Fruit fly (Drosophila melanogaster) whole organism, embryonic: ENCODE measurements around the gene CG32106.

Experiments
- Aef1 ChIP-seq: fragments of 200-800 bp; sonication (Bioruptor generic); IDR thresholded peaks from 3 replicates; pipeline ENCODE4 v1.3.6; 2022; ENCODE audit warnings: missing biosample characterization, missing genetic modification characterization
- Antp ChIP-seq: fragments of 200-800 bp; sonication (Bioruptor generic); optimal IDR thresholded peaks from 3 replicates; lab custom pipeline; 2016; ENCODE audit warnings: missing biosample characterization, missing genetic modification characterization
- CG10209 ChIP-seq: fragments of 200-800 bp; sonication (Bioruptor generic); optimal IDR thresholded peaks from 3 replicates; lab custom pipeline; 2017; ENCODE audit warnings: missing biosample characterization, mild to moderate bottlenecking, missing genetic modification characterization, missing genetic modification reagents
- CG10565 ChIP-seq: fragments of 200-800 bp; sonication (Bioruptor generic); optimal IDR thresholded peaks from 3 replicates; lab custom pipeline; 2016; ENCODE audit warnings: missing biosample characterization, mild to moderate bottlenecking, missing genetic modification characterization
- CG12071 ChIP-seq: fragments of 200-800 bp; sonication (Bioruptor generic); optimal IDR thresholded peaks from 3 replicates; lab custom pipeline; 2018; ENCODE audit warnings: missing biosample characterization, mild to moderate bottlenecking, missing genetic modification characterization
- CG12659 ChIP-seq: fragments of 200-800 bp; sonication (Bioruptor generic); optimal IDR thresholded peaks from 3 replicates; lab custom pipeline; 2017; ENCODE audit warnings: mild to moderate bottlenecking, missing biosample characterization, missing genetic modification reagents, missing genetic modification characterization
- CG13123 ChIP-seq: fragments of 200-800 bp; sonication (Bioruptor generic); optimal IDR thresholded peaks from 2 replicates; lab custom pipeline; 2016; ENCODE audit warnings: missing biosample characterization, missing genetic modification characterization
- CG14860 ChIP-seq: fragments of 200-800 bp; sonication (Bioruptor generic); IDR thresholded peaks from 3 replicates; pipeline ENCODE4 v1.3.6; 2022; ENCODE audit warnings: missing biosample characterization, missing genetic modification characterization; ENCODE audit not compliant: partially characterized antibody
- CG16779 ChIP-seq: fragments of 200-800 bp; sonication (Bioruptor generic); IDR thresholded peaks from 2 replicates; pipeline ENCODE4 v1.3.6; 2022; ENCODE audit warnings: missing biosample characterization, missing genetic modification characterization
- CG16813 ChIP-seq: fragments of 200-800 bp; sonication (Bioruptor generic); IDR thresholded peaks from 3 replicates; pipeline ENCODE4 v1.3.6; 2022; ENCODE audit warnings: missing biosample characterization, missing genetic modification characterization; ENCODE audit not compliant: partially characterized antibody
- CG17385 ChIP-seq: fragments of 200-800 bp; sonication (Bioruptor generic); optimal IDR thresholded peaks from 3 replicates; lab custom pipeline; 2018; ENCODE audit warnings: missing biosample characterization, mild to moderate bottlenecking, missing genetic modification characterization
- CG1792 ChIP-seq: fragments of 200-800 bp; sonication (Bioruptor generic); optimal IDR thresholded peaks from 2 replicates; lab custom pipeline; 2016; ENCODE audit warnings: missing biosample characterization, missing genetic modification characterization
- CG1832 ChIP-seq: fragments of 200-800 bp; sonication (Bioruptor generic); optimal IDR thresholded peaks from 2 replicates; lab custom pipeline; 2017; ENCODE audit warnings: missing biosample characterization, mild to moderate bottlenecking, missing genetic modification characterization, inconsistent platforms
- CG18764 ChIP-seq: fragments of 200-800 bp; sonication (Bioruptor generic); optimal IDR thresholded peaks from 3 replicates; lab custom pipeline; 2016; ENCODE audit warnings: missing biosample characterization, missing genetic modification characterization
- CG2889 ChIP-seq: fragments of 200-800 bp; sonication (Bioruptor generic); IDR thresholded peaks from 3 replicates; pipeline ENCODE4 v1.3.6; 2022; ENCODE audit warnings: missing biosample characterization, missing genetic modification characterization
- CG31365 ChIP-seq: fragments of 200-800 bp; sonication (Bioruptor generic); optimal IDR thresholded peaks from 2 replicates; lab custom pipeline; 2018; ENCODE audit warnings: missing biosample characterization, mild to moderate bottlenecking, missing genetic modification characterization
- CG31441 ChIP-seq: fragments of 200-800 bp; sonication (Bioruptor generic); IDR thresholded peaks from 2 replicates; pipeline ENCODE4 v1.3.6; 2022; ENCODE audit warnings: missing biosample characterization, missing genetic modification characterization
- CG3163 ChIP-seq: fragments of 200-800 bp; sonication (Bioruptor generic); optimal IDR thresholded peaks from 3 replicates; lab custom pipeline; 2016; ENCODE audit warnings: missing biosample characterization, missing genetic modification characterization
- CG4360 ChIP-seq: fragments of 200-800 bp; sonication (Bioruptor generic); IDR thresholded peaks from 2 replicates; pipeline ENCODE4 v1.3.6; 2022; ENCODE audit warnings: missing biosample characterization, missing genetic modification characterization
- CG6854 ChIP-seq: fragments of 200-800 bp; sonication (Bioruptor generic); optimal IDR thresholded peaks from 3 replicates; lab custom pipeline; 2017; ENCODE audit warnings: missing biosample characterization, mild to moderate bottlenecking, missing genetic modification characterization
- CG9876 ChIP-seq: fragments of 200-800 bp; sonication (Bioruptor generic); optimal IDR thresholded peaks from 2 replicates; lab custom pipeline; 2016; ENCODE audit warnings: missing biosample characterization, missing genetic modification characterization
- Dip2 ChIP-seq: fragments of 200-800 bp; sonication (Bioruptor generic); IDR thresholded peaks from 2 replicates; pipeline ENCODE4 v1.3.6; 2022; ENCODE audit warnings: missing biosample characterization, missing genetic modification characterization
- Gug ChIP-seq: fragments of 200-800 bp; sonication (Bioruptor generic); IDR thresholded peaks from 4 replicates; pipeline ENCODE4 v1.3.6; 2022; ENCODE audit warnings: missing biosample characterization, missing genetic modification characterization
- H15 ChIP-seq: fragments of 200-800 bp; sonication (Bioruptor generic); IDR thresholded peaks from 3 replicates; pipeline ENCODE4 v1.3.6; 2022; ENCODE audit warnings: missing biosample characterization, missing genetic modification characterization
- Hmr ChIP-seq: fragments of 200-800 bp; sonication (Bioruptor generic); optimal IDR thresholded peaks from 3 replicates; lab custom pipeline; 2017; ENCODE audit warnings: mild to moderate bottlenecking, missing biosample characterization, missing genetic modification reagents, missing genetic modification characterization
- Hr51 ChIP-seq, 2 experiments: fragments of 200-800 bp; sonication (Bioruptor generic); optimal IDR thresholded peaks; 2 replicates in 1 of 2; 3 replicates in 1 of 2; lab custom pipeline; 2016 to 2018; ENCODE audit warnings: missing biosample characterization in 2 of 2, missing genetic modification characterization in 2 of 2, mild to moderate bottlenecking in 1 of 2, moderate library complexity in 1 of 2
- MBD-R2 ChIP-seq: fragments of 200-800 bp; sonication (Bioruptor generic); IDR thresholded peaks from 2 replicates; pipeline ENCODE4 v1.3.6; 2022; ENCODE audit warnings: missing biosample characterization, missing genetic modification characterization
- Mad ChIP-seq: fragments of 200-800 bp; sonication (Bioruptor generic); optimal IDR thresholded peaks from 2 replicates; lab custom pipeline; 2016; ENCODE audit warnings: missing biosample characterization, missing genetic modification characterization
- Max ChIP-seq: fragments of 200-800 bp; sonication (Bioruptor generic); optimal IDR thresholded peaks from 2 replicates; lab custom pipeline; 2016; ENCODE audit warnings: missing biosample characterization, mild to moderate bottlenecking, missing genetic modification characterization
- Vsx1 ChIP-seq: fragments of 200-800 bp; sonication (Bioruptor generic); optimal IDR thresholded peaks from 2 replicates; lab custom pipeline; 2017; ENCODE audit warnings: missing biosample characterization, mild to moderate bottlenecking, missing genetic modification characterization, missing genetic modification reagents
- btn ChIP-seq: fragments of 200-800 bp; sonication (Bioruptor generic); optimal IDR thresholded peaks from 2 replicates; lab custom pipeline; 2016; ENCODE audit warnings: missing biosample characterization, missing genetic modification characterization
- caup ChIP-seq: fragments of 200-800 bp; sonication (Bioruptor generic); optimal IDR thresholded peaks from 3 replicates; lab custom pipeline; 2017; ENCODE audit warnings: missing biosample characterization, mild to moderate bottlenecking, missing genetic modification characterization, moderate library complexity; ENCODE audit not compliant: severe bottlenecking
- crc ChIP-seq: fragments of 200-800 bp; sonication (Bioruptor generic); optimal IDR thresholded peaks from 2 replicates; lab custom pipeline; 2016; ENCODE audit warnings: missing biosample characterization, missing genetic modification characterization
- en ChIP-seq: fragments of 200-800 bp; sonication (Bioruptor generic); optimal IDR thresholded peaks from 2 replicates; lab custom pipeline; 2016; ENCODE audit warnings: missing biosample characterization, missing genetic modification characterization
- esg ChIP-seq: fragments of 200-800 bp; sonication (Bioruptor generic); conservative IDR thresholded peaks from 2 replicates; pipeline ENCODE4 v1.3.6; 2022; ENCODE audit warnings: missing biosample characterization, missing genetic modification characterization
- grau ChIP-seq: fragments of 200-800 bp; optimal IDR thresholded peaks from 3 replicates; lab custom pipeline; 2019; ENCODE audit warnings: missing biosample characterization, mild to moderate bottlenecking, missing genetic modification characterization, moderate library complexity
- gt ChIP-seq: fragments of 200-800 bp; sonication (Bioruptor generic); IDR thresholded peaks from 2 replicates; pipeline ENCODE4 v1.3.6; 2022; ENCODE audit warnings: missing biosample characterization, missing genetic modification characterization
- jumu ChIP-seq: fragments of 200-800 bp; sonication (Bioruptor generic); optimal IDR thresholded peaks from 3 replicates; lab custom pipeline; 2016; ENCODE audit warnings: missing biosample characterization, missing genetic modification characterization
- lmd ChIP-seq: fragments of 200-800 bp; sonication (Bioruptor generic); IDR thresholded peaks from 2 replicates; pipeline ENCODE4 v1.3.6; 2022; ENCODE audit warnings: missing biosample characterization, missing genetic modification characterization
- nom ChIP-seq: fragments of 200-800 bp; sonication (Bioruptor generic); optimal IDR thresholded peaks from 2 replicates; lab custom pipeline; 2017; ENCODE audit warnings: missing biosample characterization, missing genetic modification characterization, mild to moderate bottlenecking, moderate library complexity, missing genetic modification reagents
- salm ChIP-seq: fragments of 200-800 bp; sonication (Bioruptor generic); optimal IDR thresholded peaks from 2 replicates; lab custom pipeline; 2018; ENCODE audit warnings: missing biosample characterization, mild to moderate bottlenecking, missing genetic modification characterization
- sd ChIP-seq: fragments of 200-800 bp; sonication (Bioruptor generic); optimal IDR thresholded peaks from 3 replicates; lab custom pipeline; 2018; ENCODE audit warnings: missing biosample characterization, mild to moderate bottlenecking, missing genetic modification characterization, moderate library complexity
- sim ChIP-seq: fragments of 200-800 bp; sonication (Bioruptor generic); IDR thresholded peaks from 2 replicates; pipeline ENCODE4 v1.3.6; 2022; ENCODE audit warnings: missing biosample characterization, missing genetic modification characterization
- sisA ChIP-seq: fragments of 200-800 bp; sonication (Bioruptor generic); IDR thresholded peaks from 2 replicates; pipeline ENCODE4 v1.3.6; 2022; ENCODE audit warnings: missing biosample characterization, missing genetic modification characterization
- slp2 ChIP-seq: fragments of 200-800 bp; sonication (Bioruptor generic); optimal IDR thresholded peaks from 2 replicates; lab custom pipeline; 2016; ENCODE audit warnings: missing biosample characterization, missing genetic modification characterization
- tgo ChIP-seq: fragments of 200-800 bp; sonication (Bioruptor generic); IDR thresholded peaks from 3 replicates; pipeline ENCODE4 v1.3.6; 2022; ENCODE audit warnings: missing biosample characterization, missing genetic modification characterization
- tio ChIP-seq: fragments of 200-800 bp; sonication (Bioruptor generic); optimal IDR thresholded peaks from 2 replicates; lab custom pipeline; 2017; ENCODE audit warnings: missing biosample characterization, missing genetic modification characterization, inconsistent platforms
- trem ChIP-seq: fragments of 200-800 bp; optimal IDR thresholded peaks from 3 replicates; lab custom pipeline; 2019; ENCODE audit warnings: missing biosample characterization, mild to moderate bottlenecking, missing genetic modification characterization, moderate library complexity
- trh ChIP-seq: fragments of 200-800 bp; sonication (Bioruptor generic); optimal IDR thresholded peaks from 2 replicates; lab custom pipeline; 2016; ENCODE audit warnings: missing biosample characterization, missing genetic modification characterization
- tx ChIP-seq: fragments of 200-800 bp; sonication (Bioruptor generic); optimal IDR thresholded peaks from 2 replicates; lab custom pipeline; 2016; ENCODE audit warnings: missing biosample characterization, missing genetic modification characterization
- zen2 ChIP-seq: fragments of 200-800 bp; sonication (Bioruptor generic); IDR thresholded peaks from 3 replicates; pipeline ENCODE4 v1.3.6; 2022; ENCODE audit warnings: missing biosample characterization, missing genetic modification characterization; ENCODE audit not compliant: partially characterized antibody

CG32106 gene

dm6 chr3L:12806290-12806743, 27.8 kb upstream of the CG32106 start (continued):
- TF ChIP-seq Hr51 (GFP tag; optimal IDR thresholded peaks at IDR 0.05; lab: Kevin White, UChicago) (peak in 1 of 2 experiments; percentile 75), Dip2 (GFP tag; lab: Robert Waterston, UW) (no peak), slp2 (GFP tag; lab: Kevin White, UChicago) (no peak), CG3163 (GFP tag; lab: Kevin White, UChicago) (no peak), H15 (GFP tag; lab: Robert Waterston, UW) (no peak), lmd (GFP tag; lab: Robert Waterston, UW) (no peak), CG31441 (GFP tag; lab: Robert Waterston, UW) (peak; percentile 78), Vsx1 (GFP tag; lab: Kevin White, UChicago) (no peak), Gug (GFP tag; lab: Robert Waterston, UW) (no peak), gt (no peak), trh (GFP tag; lab: Kevin White, UChicago) (no peak), CG10209 (peak; percentile 67), CG16813 (no peak), MBD-R2 (GFP tag; lab: Robert Waterston, UW) (peak; percentile 39; the same call in 1 of the 2 replicates), tgo (0 out of 3 replicates have a peak, but pooled peaks have one; percentile 41), CG1832 (GFP tag; lab: Kevin White, UChicago) (no peak), salm (tag; lab: Kevin White, UChicago) (peak; percentile 33), Max (GFP tag; lab: Kevin White, UChicago) (no peak), crc (GFP tag; lab: Kevin White, UChicago) (no peak), jumu (GFP tag; lab: Kevin White, UChicago) (no peak), tio (GFP tag; lab: Kevin White, UChicago) (no peak), tx (GFP tag; lab: Kevin White, UChicago) (no peak), CG14860 (GFP tag; lab: Robert Waterston, UW) (no peak), CG1792 (no peak), sim (GFP tag; lab: Robert Waterston, UW) (no peak), nom (GFP tag; lab: Kevin White, UChicago) (peak; percentile 45), sd (tag; lab: Kevin White, UChicago) (no peak), btn (no peak), grau (peak; percentile 74), CG9876 (GFP tag; lab: Kevin White, UChicago) (no peak), CG12071 (no peak), trem (tag; lab: Kevin White, UChicago) (peak; percentile 40), Antp (GFP tag; lab: Kevin White, UChicago) (no peak), sisA (GFP tag; lab: Robert Waterston, UW) (no peak), zen2 (GFP tag; lab: Robert Waterston, UW) (no peak), en (GFP tag; lab: Kevin White, UChicago) (no peak), CG4360 (GFP tag; lab: Robert Waterston, UW) (peak; percentile 73), Hmr (GFP tag; lab: Kevin White, UChicago) (no peak), CG17385 (GFP tag; lab: Kevin White, UChicago) (peak; percentile 65), CG2889 (no peak), caup (peak; percentile 32), CG13123 (GFP tag; lab: Kevin White, UChicago) (no peak), CG12659 (GFP tag; lab: Kevin White, UChicago) (peak; percentile 21), CG6854 (peak; percentile 25), CG18764 (GFP tag; lab: Kevin White, UChicago) (peak; percentile 13), Mad (GFP tag; lab: Kevin White, UChicago) (peak; percentile 4), CG10565 (GFP tag; lab: Kevin White, UChicago) (no peak), CG31365 (tag; lab: Kevin White, UChicago) (no peak), CG16779 (GFP tag; lab: Robert Waterston, UW) (no peak), esg (no peak), Aef1 (GFP tag; lab: Robert Waterston, UW) (no peak)
